Worm (Caenorhabditis elegans) whole organism, late embryonic: ENCODE measurements around the gene ZC443.7.

Experiments
- Y22D7AL.16 ChIP-seq: sonication (generic microtip); optimal IDR thresholded peaks from 2 replicates; lab custom pipeline; 2016; ENCODE audit warnings: missing genetic modification characterization, missing compliant biosample characterization
- ahr-1 ChIP-seq: sonication (generic microtip); optimal IDR thresholded peaks from 2 replicates; lab custom pipeline; 2016; ENCODE audit warnings: missing genetic modification characterization, missing compliant biosample characterization
- ama-1 ChIP-seq: fragments of 150-350 bp; optimal IDR thresholded peaks from 2 replicates; lab custom pipeline; 2014
- ceh-19 ChIP-seq: fragments of 200-800 bp; sonication (Bioruptor generic); optimal IDR thresholded peaks from 2 replicates; lab custom pipeline; 2018; ENCODE audit warnings: mild to moderate bottlenecking, missing genetic modification characterization, missing compliant biosample characterization
- ceh-22 ChIP-seq: sonication (generic microtip); optimal IDR thresholded peaks from 2 replicates; lab custom pipeline; 2017; ENCODE audit warnings: missing biosample characterization, missing genetic modification characterization
- ceh-24 ChIP-seq: sonication (generic microtip); optimal IDR thresholded peaks from 2 replicates; lab custom pipeline; 2016; ENCODE audit warnings: mild to moderate bottlenecking, missing genetic modification characterization, missing compliant biosample characterization
- ceh-31 ChIP-seq: sonication (generic microtip); optimal IDR thresholded peaks from 2 replicates; lab custom pipeline; 2016; ENCODE audit warnings: missing genetic modification characterization, missing compliant biosample characterization
- ceh-48 ChIP-seq: sonication (generic microtip); optimal IDR thresholded peaks from 2 replicates; lab custom pipeline; 2016; ENCODE audit warnings: missing genetic modification characterization, inconsistent platforms, missing compliant biosample characterization
- dve-1 ChIP-seq: sonication (generic microtip); optimal IDR thresholded peaks from 2 replicates; lab custom pipeline; 2017; ENCODE audit warnings: antibody characterized with exemption, mild to moderate bottlenecking, missing genetic modification characterization, missing compliant biosample characterization
- elt-2 ChIP-seq: sonication (generic microtip); optimal IDR thresholded peaks from 2 replicates; lab custom pipeline; 2016; ENCODE audit warnings: missing genetic modification reagents, missing genetic modification characterization, missing compliant biosample characterization
- elt-4 ChIP-seq: sonication (generic microtip); optimal IDR thresholded peaks from 2 replicates; lab custom pipeline; 2016; ENCODE audit warnings: missing genetic modification characterization, missing compliant biosample characterization
- ets-4 ChIP-seq: sonication (generic microtip); optimal IDR thresholded peaks from 2 replicates; lab custom pipeline; 2016; ENCODE audit warnings: missing genetic modification characterization, missing compliant biosample characterization
- eyg-1 ChIP-seq: sonication (generic microtip); optimal IDR thresholded peaks from 2 replicates; lab custom pipeline; 2016; ENCODE audit warnings: missing genotype, missing genetic modification characterization, missing compliant biosample characterization
- fax-1 ChIP-seq: sonication (generic microtip); optimal IDR thresholded peaks from 2 replicates; lab custom pipeline; 2016; ENCODE audit warnings: missing genotype, missing genetic modification characterization, missing compliant biosample characterization
- fkh-10 ChIP-seq: fragments of 150-350 bp; optimal IDR thresholded peaks from 2 replicates; lab custom pipeline; 2014; ENCODE audit warnings: missing biosample characterization, missing genetic modification reagents, missing genetic modification characterization
- fkh-6 ChIP-seq: sonication (generic microtip); optimal IDR thresholded peaks from 2 replicates; lab custom pipeline; 2016; ENCODE audit warnings: missing genetic modification characterization, missing compliant biosample characterization
- hlh-15 ChIP-seq: sonication (generic microtip); optimal IDR thresholded peaks from 2 replicates; lab custom pipeline; 2016; ENCODE audit warnings: missing genetic modification characterization, missing compliant biosample characterization
- hlh-30 ChIP-seq: sonication (generic microtip); optimal IDR thresholded peaks from 2 replicates; lab custom pipeline; 2017; ENCODE audit warnings: antibody characterized with exemption, missing genetic modification characterization, missing compliant biosample characterization; ENCODE audit not compliant: insufficient read depth
- hlh-6 ChIP-seq: sonication (generic microtip); optimal IDR thresholded peaks from 2 replicates; lab custom pipeline; 2016; ENCODE audit warnings: missing genotype, missing genetic modification characterization, missing compliant biosample characterization
- lim-6 ChIP-seq: sonication (generic microtip); optimal IDR thresholded peaks from 2 replicates; lab custom pipeline; 2016; ENCODE audit warnings: missing genetic modification characterization, missing compliant biosample characterization
- lin-11 ChIP-seq: fragments of 200-800 bp; sonication (Bioruptor generic); optimal IDR thresholded peaks from 2 replicates; lab custom pipeline; 2018; ENCODE audit warnings: mild to moderate bottlenecking, missing genetic modification characterization, missing compliant biosample characterization
- mec-3 ChIP-seq: sonication (generic microtip); optimal IDR thresholded peaks from 2 replicates; lab custom pipeline; 2016; ENCODE audit warnings: borderline replicate concordance, missing genetic modification characterization, missing compliant biosample characterization
- nfya-1 ChIP-seq: sonication (generic microtip); optimal IDR thresholded peaks from 2 replicates; lab custom pipeline; 2017; ENCODE audit warnings: missing genetic modification characterization, mild to moderate bottlenecking, missing compliant biosample characterization, antibody characterized with exemption, moderate library complexity
- nhr-11 ChIP-seq: fragments of 150-350 bp; optimal IDR thresholded peaks from 2 replicates; lab custom pipeline; 2014; ENCODE audit warnings: missing biosample characterization, missing genetic modification characterization
- odd-2 ChIP-seq: sonication (generic microtip); optimal IDR thresholded peaks from 2 replicates; lab custom pipeline; 2017; ENCODE audit warnings: antibody characterized with exemption, mild to moderate bottlenecking, missing genetic modification characterization, missing compliant biosample characterization
- pag-3 ChIP-seq: sonication (generic microtip); optimal IDR thresholded peaks from 2 replicates; lab custom pipeline; 2016; ENCODE audit warnings: missing compliant biosample characterization, missing genetic modification characterization, borderline replicate concordance
- pqm-1 ChIP-seq: sonication (generic microtip); optimal IDR thresholded peaks from 2 replicates; lab custom pipeline; 2016; ENCODE audit warnings: missing genetic modification characterization, missing compliant biosample characterization
- unc-3 ChIP-seq, 2 experiments: fragments of 200-800 bp in 1 of 2; sonication (Bioruptor generic) in 1 of 2; sonication (generic microtip) in 1 of 2; conservative IDR thresholded peaks in 1 of 2; optimal IDR thresholded peaks in 1 of 2; 2 replicates each; pipeline versions ENCODE4 v1.3.6 to Lab custom; 2016 to 2022; ENCODE audit warnings: missing compliant biosample characterization in 2 of 2, missing genetic modification characterization in 2 of 2, missing genetic modification reagents in 1 of 2
- unc-42 ChIP-seq: sonication (generic microtip); optimal IDR thresholded peaks from 2 replicates; lab custom pipeline; 2016; ENCODE audit warnings: missing genotype, missing genetic modification characterization, missing compliant biosample characterization
- unc-55 ChIP-seq: sonication (generic microtip); optimal IDR thresholded peaks from 2 replicates; lab custom pipeline; 2017; ENCODE audit warnings: missing biosample characterization, missing genetic modification reagents, missing genetic modification characterization
- unc-86 ChIP-seq: sonication (generic microtip); optimal IDR thresholded peaks from 2 replicates; lab custom pipeline; 2016; ENCODE audit warnings: missing genetic modification characterization, missing compliant biosample characterization
- ztf-16 ChIP-seq: sonication (generic microtip); optimal IDR thresholded peaks from 2 replicates; lab custom pipeline; 2017; ENCODE audit warnings: missing genetic modification characterization, missing compliant biosample characterization

The ZC443.7 gene

ce11 chrV:12787026-12787425 lies 19.3 kb upstream of the ZC443.7 start, which contains the start of gene fkb-4:
TSS of gene fkb-4 (minus strand) at chrV:12787126.
- no peak for TF ChIP-seq ceh-31 (tag; lab: Kevin White, UChicago)
- TF ChIP-seq unc-3 (GFP tag; conservative IDR thresholded peaks at IDR 0.05; lab: Robert Waterston, UW) = no peak
- TF ChIP-seq unc-3 (tag; optimal IDR thresholded peaks at IDR 0.05; lab: Kevin White, UChicago) = no peak
- no peak for TF ChIP-seq unc-42 (tag; lab: Kevin White, UChicago)
- TF ChIP-seq unc-55 = no peak
- no peak for TF ChIP-seq ahr-1
- TF ChIP-seq ets-4 (tag; lab: Kevin White, UChicago) = no peak
- no peak for TF ChIP-seq pag-3 (tag; lab: Kevin White, UChicago)
- TF ChIP-seq unc-86 (tag; lab: Kevin White, UChicago) = no peak
- no peak for TF ChIP-seq ztf-16

DNA sequence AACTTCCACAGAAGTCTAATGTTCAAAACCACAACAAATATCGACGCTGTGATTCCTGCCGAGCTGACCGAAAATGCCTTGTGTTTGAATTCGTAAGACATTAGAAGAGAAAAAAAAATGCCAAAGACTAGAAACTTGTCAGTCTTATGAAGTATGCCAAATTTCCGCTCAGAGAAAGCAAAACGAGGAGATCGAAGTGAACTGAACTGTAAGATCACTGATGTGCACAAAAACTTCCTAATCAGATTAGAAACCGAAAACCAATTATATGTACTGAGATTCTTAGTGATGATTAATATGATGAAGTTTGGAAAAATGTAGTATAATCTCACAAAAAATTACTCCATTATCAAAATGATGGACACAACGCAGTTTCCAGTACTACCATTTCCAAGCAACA lies 17.8 kb upstream of the ZC443.7 start, which contains the start of gene srbc-44:
Gene srbc-44, minus strand, starts transcription at position 101 of the 400 bp plus-strand sequence.
- no peak for TF ChIP-seq unc-3 (GFP tag; conservative IDR thresholded peaks at IDR 0.05; lab: Robert Waterston, UW)
- TF ChIP-seq unc-3 (tag; optimal IDR thresholded peaks at IDR 0.05; lab: Kevin White, UChicago) = no peak
- no peak for TF ChIP-seq ceh-19
- no peak for TF ChIP-seq fax-1 (tag; lab: Kevin White, UChicago)
- no peak for TF ChIP-seq dve-1
- TF ChIP-seq ahr-1 = no peak
- TF ChIP-seq odd-2 = no peak
- TF ChIP-seq, all 69 proteins: peak for 0

DNA sequence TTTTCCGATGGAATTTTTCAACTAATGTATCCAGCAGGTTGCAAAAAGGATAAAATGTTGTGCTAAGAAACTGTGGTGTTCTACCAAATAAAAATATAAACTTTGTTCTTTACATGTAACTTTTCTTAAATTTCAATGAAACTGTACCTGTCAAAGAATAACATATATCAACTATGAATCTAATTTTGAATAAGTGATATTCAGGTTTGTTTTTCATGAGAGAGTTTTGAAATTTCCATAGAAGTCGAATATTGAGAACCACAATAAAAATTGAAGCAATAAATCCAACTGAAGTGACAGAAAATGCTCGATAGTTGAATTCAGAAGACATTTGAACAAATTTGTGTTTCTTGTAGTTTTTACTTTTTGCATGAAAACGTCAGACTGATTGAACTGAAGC lies 16.1 kb upstream of the ZC443.7 start, which contains the start of gene srbc-43:
Gene srbc-43, minus strand, starts transcription at position 331 of the 400 bp plus-strand sequence.
- no peak for TF ChIP-seq ets-4 (tag; lab: Kevin White, UChicago)

DNA sequence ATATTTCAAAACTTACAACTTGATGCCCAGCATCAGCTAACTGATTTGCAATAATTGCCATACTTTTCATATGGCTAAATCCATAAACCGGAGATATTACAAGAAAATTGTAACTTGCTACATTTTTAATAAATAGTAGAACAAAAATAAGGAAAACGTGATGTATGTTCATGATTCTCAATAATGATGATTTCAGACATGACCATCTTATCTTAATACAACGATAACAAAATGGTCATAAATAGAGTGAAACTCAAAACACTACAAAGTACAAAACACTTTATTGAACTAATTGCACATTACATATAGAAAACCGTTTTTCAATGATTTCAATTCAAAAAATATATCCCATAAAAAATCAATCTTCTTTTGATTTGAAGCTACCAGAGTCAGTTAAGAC lies 13.5 kb upstream of the ZC443.7 start, which contains the start of gene ugt-5:
Gene ugt-5, minus strand, starts transcription at position 214 of the 400 bp plus-strand sequence.
- no peak for TF ChIP-seq elt-4 (tag; lab: Kevin White, UChicago)

DNA sequence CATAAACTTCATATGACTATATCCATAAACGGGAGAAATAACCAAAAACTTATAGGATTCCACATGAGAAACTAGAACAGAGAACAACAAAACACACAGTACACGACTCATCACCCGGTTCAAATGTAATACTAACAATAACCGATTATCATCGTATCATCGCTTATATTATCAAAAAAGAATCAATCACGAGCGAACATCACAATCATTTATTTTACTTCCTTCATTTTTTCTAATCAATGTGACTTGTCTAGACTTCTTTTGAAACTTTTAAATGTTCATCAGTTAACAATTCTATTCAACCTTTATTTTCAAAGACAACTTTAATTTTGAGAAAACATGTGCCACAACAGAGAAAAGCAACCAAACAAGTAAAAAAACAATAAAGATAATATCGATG lies 11.1 kb upstream of the ZC443.7 start, which contains the start of gene ugt-4:
Gene ugt-4, minus strand, starts transcription at position 141 of the 400 bp plus-strand sequence.
- TF ChIP-seq fkh-10 (GFP tag; lab: Kevin White, UChicago) = no peak
- no peak for TF ChIP-seq ceh-22
- TF ChIP-seq elt-2 (tag; lab: Kevin White, UChicago) = peak; percentile 21
- no peak for TF ChIP-seq elt-4 (tag; lab: Kevin White, UChicago)

DNA sequence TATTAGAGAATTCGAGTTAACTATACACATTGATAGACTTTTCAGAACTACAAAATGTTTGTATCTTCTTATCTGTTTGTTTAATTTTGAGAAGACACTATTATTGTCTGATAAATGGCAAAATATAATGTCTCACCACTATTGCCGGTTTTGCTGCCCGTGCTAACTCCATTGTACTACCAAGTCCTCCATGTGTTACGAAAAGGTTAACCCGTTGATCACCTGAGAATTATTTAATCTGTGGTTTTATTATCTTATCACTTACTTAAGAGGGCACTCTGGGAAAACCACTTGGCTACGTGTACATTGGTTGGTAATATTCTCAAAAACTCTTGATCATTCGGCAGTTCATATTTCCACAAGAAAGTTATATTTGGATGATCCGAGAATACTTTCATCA lies 10.4 kb upstream of the ZC443.7 start:
- TF ChIP-seq dve-1 (no peak), elt-2 (tag; lab: Kevin White, UChicago) (peak; percentile 16)

ce11 chrV:12796908-12797490 lies 9.3 kb upstream of the ZC443.7 start:
- TF ChIP-seq ceh-24 (no peak), nhr-11 (tag; lab: Kevin White, UChicago) (no peak), mec-3 (tag; lab: Kevin White, UChicago) (no peak), ama-1 (lab: Kevin White, UChicago) (no peak), nfya-1 (tag; lab: Kevin White, UChicago) (no peak), hlh-15 (no peak), ceh-48 (tag; lab: Kevin White, UChicago) (no peak), pqm-1 (tag; lab: Kevin White, UChicago) (no peak), hlh-6 (tag; lab: Kevin White, UChicago) (no peak), fkh-10 (GFP tag; lab: Kevin White, UChicago) (no peak), Y22D7AL.16 (tag; lab: Kevin White, UChicago) (no peak), lim-6 (tag; lab: Kevin White, UChicago) (no peak), fkh-6 (tag; lab: Kevin White, UChicago) (no peak), hlh-30 (tag; lab: Kevin White, UChicago) (no peak), eyg-1 (tag; lab: Kevin White, UChicago) (no peak), lin-11 (tag; lab: Kevin White, UChicago) (no peak), dve-1 (no peak)
